Worm (Caenorhabditis elegans): ENCODE results near the gene Y105C5A.508.

DNA sequence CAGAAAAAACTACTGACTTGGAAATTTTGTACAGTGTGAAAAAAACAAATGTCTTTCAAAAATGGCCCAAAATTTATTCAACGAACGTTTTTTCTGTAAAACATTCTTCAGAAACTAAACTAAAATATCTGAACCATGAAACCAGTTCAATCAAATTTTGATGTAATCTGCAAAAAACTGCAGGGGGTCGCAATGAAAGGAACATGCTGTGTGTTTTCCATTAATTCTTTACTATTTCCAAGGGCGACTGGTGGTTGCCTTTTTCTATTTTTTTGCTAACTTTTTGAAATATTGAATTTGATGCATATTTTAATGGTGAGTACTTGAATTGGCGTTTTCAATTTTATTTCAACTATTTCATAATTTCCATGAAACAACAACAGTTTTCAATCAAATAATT, 47.5 kb downstream of the Y105C5A.508 start, which contains the start of gene Y105C5A.9:
- TF ChIP-seq nfya-1 (tag; optimal IDR thresholded peaks at IDR 0.05; ENCODE audit: borderline replicate concordance, insufficient read depth) = no peak
- no peak for TF ChIP-seq sdz-38 (tag; optimal IDR thresholded peaks at IDR 0.05)
- no peak for TF ChIP-seq snpc-4 (GFP tag; optimal IDR thresholded peaks at IDR 0.05)
- no peak for TF ChIP-seq snpc-4 (tag; optimal IDR thresholded peaks at IDR 0.05)
- TF ChIP-seq ets-4 (GFP tag; optimal IDR thresholded peaks at IDR 0.05) = no peak
- TF ChIP-seq Y67H2A.10 (GFP tag; conservative IDR thresholded peaks at IDR 0.05) = no peak
- no peak for TF ChIP-seq ztf-22 (GFP tag; optimal IDR thresholded peaks at IDR 0.05)
- no peak for TF ChIP-seq mcd-1 (GFP tag; IDR thresholded peaks at IDR 0.05)
- no peak for TF ChIP-seq somi-1 (GFP tag; optimal IDR thresholded peaks at IDR 0.05)
- TF ChIP-seq fkh-3 (tag; optimal IDR thresholded peaks at IDR 0.05) = no peak
- TF ChIP-seq atf-7 (tag; optimal IDR thresholded peaks at IDR 0.05) = no peak
- no peak for TF ChIP-seq xnd-1 (tag; optimal IDR thresholded peaks at IDR 0.05)
- TF ChIP-seq nfya-2 (GFP tag; IDR thresholded peaks at IDR 0.05) = no peak
- TF ChIP-seq unc-62 (GFP tag; optimal IDR thresholded peaks at IDR 0.05) = no peak
